Fruit fly (Drosophila melanogaster) whole organism, adult: ENCODE results near the gene CG11034.

Experiments used
- CG11617 ChIP-seq: fragments of 200-800 bp; sonication (Bioruptor generic); optimal IDR thresholded peaks from 2 replicates; lab custom pipeline; 2017; ENCODE audit warnings: mild to moderate bottlenecking, missing biosample characterization, missing genetic modification reagents, missing genetic modification characterization
- CG14711 ChIP-seq: fragments of 200-800 bp; sonication (Bioruptor generic); optimal IDR thresholded peaks from 2 replicates; lab custom pipeline; 2018; ENCODE audit warnings: missing biosample characterization, mild to moderate bottlenecking, missing genetic modification characterization, moderate library complexity
- CG5204 ChIP-seq: fragments of 200-800 bp; sonication (Bioruptor generic); optimal IDR thresholded peaks from 2 replicates; lab custom pipeline; 2016; ENCODE audit warnings: missing biosample characterization, missing genetic modification characterization
- CG7045 ChIP-seq: fragments of 200-800 bp; sonication (Bioruptor generic); optimal IDR thresholded peaks from 2 replicates; lab custom pipeline; 2017; ENCODE audit warnings: missing biosample characterization, mild to moderate bottlenecking, missing genetic modification characterization
- Clk ChIP-seq: fragments of 200-800 bp; sonication (Bioruptor generic); optimal IDR thresholded peaks from 2 replicates; lab custom pipeline; 2017; ENCODE audit warnings: missing biosample characterization, missing genetic modification characterization
- Crg-1 ChIP-seq: fragments of 200-800 bp; sonication (Bioruptor generic); optimal IDR thresholded peaks from 2 replicates; lab custom pipeline; 2016; ENCODE audit warnings: missing biosample characterization, missing genetic modification characterization
- Hr96 ChIP-seq: fragments of 200-800 bp; sonication (Bioruptor generic); optimal IDR thresholded peaks from 2 replicates; lab custom pipeline; 2016; ENCODE audit warnings: missing biosample characterization, missing genetic modification characterization
- Mnt ChIP-seq: fragments of 200-800 bp; sonication (Bioruptor generic); optimal IDR thresholded peaks from 2 replicates; lab custom pipeline; 2016; ENCODE audit warnings: missing biosample characterization, mild to moderate bottlenecking, missing genetic modification characterization
- cic ChIP-seq: fragments of 200-800 bp; sonication (Bioruptor generic); optimal IDR thresholded peaks from 2 replicates; lab custom pipeline; 2017; ENCODE audit warnings: missing biosample characterization, mild to moderate bottlenecking, missing genetic modification characterization, moderate library complexity
- cnc ChIP-seq, 2 experiments: fragments of >200 bp; optimal IDR thresholded peaks; 2 replicates each; lab custom pipeline; 2017
- toe ChIP-seq: fragments of 200-800 bp; sonication (Bioruptor generic); optimal IDR thresholded peaks from 2 replicates; lab custom pipeline; 2016; ENCODE audit warnings: missing biosample characterization, missing genetic modification characterization

- TF ChIP-seq cnc (optimal IDR thresholded peaks at IDR 0.05; lab: Kevin White, UChicago), result no peak
- no peak for TF ChIP-seq Clk (GFP tag; lab: Kevin White, UChicago)
- no peak for TF ChIP-seq CG14711 (tag; lab: Kevin White, UChicago)
- TF ChIP-seq CG11617 (GFP tag; lab: Kevin White, UChicago), result no peak
- no peak for TF ChIP-seq CG7045 (GFP tag; lab: Kevin White, UChicago)
- no peak for TF ChIP-seq CG5204 (GFP tag; lab: Kevin White, UChicago)
- no peak for TF ChIP-seq Hr96 (GFP tag; lab: Kevin White, UChicago)
- TF ChIP-seq Mnt (GFP tag; lab: Kevin White, UChicago), result no peak
- no peak for TF ChIP-seq cic
- no peak for TF ChIP-seq Crg-1 (GFP tag; lab: Kevin White, UChicago)
- no peak for TF ChIP-seq toe (GFP tag; lab: Kevin White, UChicago)
Observed at dm6 chr2L:5793098-5793497, 12.1 kb upstream of the CG11034 start.
